Worm (Caenorhabditis elegans): ENCODE data around the gene ceh-87.

ce11 chrII:2681118-2681517 is 3.0 kb downstream of the ceh-87 start, which contains the start of gene F34D6.1:
- TF ChIP-seq W03F9.2 (tag; optimal IDR thresholded peaks at IDR 0.05), result no peak
- TF ChIP-seq him-1 (tag; optimal IDR thresholded peaks at IDR 0.05), result no peak
